Fruit fly (Drosophila melanogaster) whole organism, wandering third instar larva: ENCODE data around the gene CG34428.
A peak's percentile ranks its signal among the peaks of the same experiment; 100 is the strongest.

Experiments used
- Abd-B ChIP-seq: fragments of >200 bp; optimal IDR thresholded peaks from 2 replicates; lab custom pipeline; 2017; ENCODE audit warnings: missing biosample characterization, missing genetic modification characterization
- Dfd ChIP-seq: fragments of >200 bp; optimal IDR thresholded peaks from 2 replicates; lab custom pipeline; 2017; ENCODE audit warnings: missing biosample characterization, missing genetic modification characterization
- Dif ChIP-seq: fragments of 200-275, 200-300 bp; sonication (Bioruptor generic); optimal IDR thresholded peaks from 2 replicates; lab custom pipeline; 2018; ENCODE audit warnings: missing biosample characterization, missing genetic modification characterization; ENCODE audit not compliant: partially characterized antibody
- GATAd ChIP-seq: sonication (Bioruptor generic); optimal IDR thresholded peaks from 2 replicates; lab custom pipeline; 2016; ENCODE audit warnings: missing biosample characterization, missing genetic modification characterization
- Hr78 ChIP-seq: fragments of >200 bp; optimal IDR thresholded peaks from 2 replicates; lab custom pipeline; 2017; ENCODE audit warnings: missing biosample characterization, missing genetic modification characterization
- Hr83 ChIP-seq: fragments of 200-300 bp; sonication (Bioruptor generic); optimal IDR thresholded peaks from 2 replicates; lab custom pipeline; 2016; ENCODE audit warnings: missing biosample characterization, mild to moderate bottlenecking, missing genetic modification characterization, moderate library complexity; ENCODE audit not compliant: poor library complexity, severe bottlenecking
- OdsH ChIP-seq: fragments of 200-800 bp; sonication (Bioruptor generic); optimal IDR thresholded peaks from 2 replicates; lab custom pipeline; 2016; ENCODE audit warnings: missing biosample characterization, mild to moderate bottlenecking, missing genetic modification characterization
- dsf ChIP-seq: sonication (Bioruptor generic); optimal IDR thresholded peaks from 2 replicates; lab custom pipeline; 2016; ENCODE audit warnings: missing biosample characterization, missing genetic modification characterization, borderline replicate concordance
- jim ChIP-seq: fragments of 175-275, 200-325 bp; sonication (Bioruptor generic); optimal IDR thresholded peaks from 2 replicates; lab custom pipeline; 2016; ENCODE audit warnings: missing biosample characterization, mild to moderate bottlenecking, missing genetic modification characterization
- lola ChIP-seq: fragments of >200 bp; optimal IDR thresholded peaks from 2 replicates; lab custom pipeline; 2017; ENCODE audit warnings: missing biosample characterization, missing genetic modification characterization
- pan ChIP-seq: fragments of >200 bp; optimal IDR thresholded peaks from 2 replicates; lab custom pipeline; 2017
- psq ChIP-seq: fragments of 200-800 bp; sonication (Bioruptor generic); optimal IDR thresholded peaks from 3 replicates; lab custom pipeline; 2017; ENCODE audit warnings: missing biosample characterization, mild to moderate bottlenecking, missing genetic modification characterization, moderate library complexity
- sv ChIP-seq: fragments of 200-800 bp; sonication (Bioruptor generic); optimal IDR thresholded peaks from 3 replicates; lab custom pipeline; 2016; ENCODE audit warnings: missing biosample characterization, missing genetic modification characterization
- woc ChIP-seq: sonication (Bioruptor generic); optimal IDR thresholded peaks from 2 replicates; lab custom pipeline; 2016; ENCODE audit warnings: missing biosample characterization, mild to moderate bottlenecking, missing genetic modification characterization

dm6 chr3L:13041292-13042067, 20.1 kb upstream of the CG34428 start, which contains the start of gene RpS4:
- TF ChIP-seq psq (GFP tag; lab: Kevin White, UChicago) (peak; percentile 54), pan (lab: Kevin White, UChicago) (no peak), Hr83 (GFP tag; lab: Kevin White, UChicago) (peak; percentile 97), woc (GFP tag; lab: Kevin White, UChicago) (peak; percentile 39), Abd-B (GFP tag; lab: Kevin White, UChicago) (no peak), jim (peak; percentile 74), Dif (peak; percentile 54), GATAd (GFP tag; lab: Kevin White, UChicago) (no peak), dsf (no peak), Dfd (no peak), Hr78 (GFP tag; lab: Kevin White, UChicago) (no peak), sv (peak; percentile 85), OdsH (GFP tag; lab: Kevin White, UChicago) (peak; percentile 75), lola (no peak)
